Worm (Caenorhabditis elegans): ENCODE measurements around the gene mes-6.

- TF ChIP-seq pha-4 (tag; optimal IDR thresholded peaks at IDR 0.05) (no peak), rnt-1 (tag; optimal IDR thresholded peaks at IDR 0.05) (no peak), ztf-16 (tag; optimal IDR thresholded peaks at IDR 0.05) (no peak), ama-1 (optimal IDR thresholded peaks at IDR 0.05) (no peak)
Measured at ce11 chrIV:8481308-8481707, 29.8 kb upstream of the mes-6 start, which contains the start of gene spp-8.
